Worm (Caenorhabditis elegans) whole organism, midembryonic: Measurements from ENCODE around the gene osm-8.

Experiments
- T22C8.4 ChIP-seq: fragments of 200-800 bp; sonication (Bioruptor generic); IDR thresholded peaks from 2 replicates; pipeline ENCODE4 v1.3.6; 2022; ENCODE audit warnings: missing genetic modification characterization, missing compliant biosample characterization
- cog-1 ChIP-seq: sonication (generic microtip); optimal IDR thresholded peaks from 2 replicates; lab custom pipeline; 2016; ENCODE audit warnings: missing genetic modification characterization, missing compliant biosample characterization
- flt-1 ChIP-seq: fragments of 200-800 bp; sonication (Bioruptor generic); IDR thresholded peaks from 2 replicates; pipeline ENCODE4 v1.3.6; 2022; ENCODE audit warnings: missing genetic modification characterization, missing compliant biosample characterization
- klf-2 ChIP-seq: fragments of 200-800 bp; sonication (Bioruptor generic); conservative IDR thresholded peaks from 2 replicates; pipeline ENCODE4 v1.3.6; 2022; ENCODE audit warnings: missing genetic modification reagents, missing genetic modification characterization, missing compliant biosample characterization
- med-1 ChIP-seq: sonication (generic microtip); optimal IDR thresholded peaks from 2 replicates; lab custom pipeline; 2017; ENCODE audit warnings: missing genetic modification characterization, mild to moderate bottlenecking, missing compliant biosample characterization, antibody characterized with exemption, missing genetic modification reagents; ENCODE audit not compliant: insufficient read depth
- ref-1 ChIP-seq: fragments of 200-800 bp; sonication (Bioruptor generic); conservative IDR thresholded peaks from 2 replicates; pipeline ENCODE4 v1.3.6; 2022; ENCODE audit warnings: missing genetic modification reagents, missing genetic modification characterization, missing compliant biosample characterization
- tab-1 ChIP-seq: fragments of 200-800 bp; sonication (Bioruptor generic); IDR thresholded peaks from 2 replicates; pipeline ENCODE4 v1.3.6; 2022; ENCODE audit warnings: missing genetic modification characterization, missing compliant biosample characterization
- ztf-23 ChIP-seq: fragments of 200-800 bp; sonication (Bioruptor generic); IDR thresholded peaks from 2 replicates; pipeline ENCODE4 v1.3.6; 2022; ENCODE audit warnings: missing genetic modification reagents, missing genetic modification characterization, missing compliant biosample characterization
- ztf-29 ChIP-seq: fragments of 200-800 bp; sonication (Bioruptor generic); IDR thresholded peaks from 2 replicates; pipeline ENCODE4 v1.3.6; 2022; ENCODE audit warnings: missing genetic modification reagents, missing genetic modification characterization, missing compliant biosample characterization

osm-8 gene

ce11 chrII:7575614-7576013, 29.6 kb downstream of the osm-8 start, which contains the start of gene F35D2.1:
F35D2.1 (plus strand) TSS chrII:7575914.
- no peak for TF ChIP-seq med-1 (GFP tag; lab: Kevin White, UChicago)

ce11 chrII:7574143-7574542, 31.1 kb downstream of the osm-8 start, which contains the start of gene F35D2.2:
F35D2.2 (plus strand) TSS chrII:7574443.
- TF ChIP-seq flt-1 (no peak), klf-2 (no peak), ref-1 (GFP tag; lab: Robert Waterston, UW) (no peak), med-1 (GFP tag; lab: Kevin White, UChicago) (no peak), cog-1 (tag; lab: Kevin White, UChicago) (no peak), ztf-29 (no peak), T22C8.4 (GFP tag; lab: Robert Waterston, UW) (no peak), ztf-23 (GFP tag; lab: Robert Waterston, UW) (no peak), tab-1 (GFP tag; lab: Robert Waterston, UW) (no peak)

- TF ChIP-seq T22C8.4 (GFP tag; lab: Robert Waterston, UW) (no peak), med-1 (GFP tag; lab: Kevin White, UChicago) (no peak), ztf-29 (no peak), cog-1 (tag; lab: Kevin White, UChicago) (no peak), ztf-23 (GFP tag; lab: Robert Waterston, UW) (no peak), flt-1 (no peak), tab-1 (GFP tag; lab: Robert Waterston, UW) (no peak), klf-2 (no peak), ref-1 (GFP tag; lab: Robert Waterston, UW) (no peak)
Observed at ce11 chrII:7570820-7571219, 34.4 kb downstream of the osm-8 start.

- no peak for TF ChIP-seq T22C8.4 (GFP tag; lab: Robert Waterston, UW)
- TF ChIP-seq ztf-29 = no peak
- no peak for TF ChIP-seq cog-1 (tag; lab: Kevin White, UChicago)
- TF ChIP-seq ref-1 (GFP tag; lab: Robert Waterston, UW) = no peak
- no peak for TF ChIP-seq klf-2
- TF ChIP-seq ztf-23 (GFP tag; lab: Robert Waterston, UW) = no peak
- no peak for TF ChIP-seq tab-1 (GFP tag; lab: Robert Waterston, UW)
- no peak for TF ChIP-seq flt-1
- no peak for TF ChIP-seq med-1 (GFP tag; lab: Kevin White, UChicago)
Observed at ce11 chrII:7570305-7570704, 34.9 kb downstream of the osm-8 start, which contains the start of gene F35D2.3. F35D2.3 (plus strand) TSS chrII:7570605.

- TF ChIP-seq T22C8.4 (GFP tag; lab: Robert Waterston, UW) (no peak), med-1 (GFP tag; lab: Kevin White, UChicago) (no peak), cog-1 (tag; lab: Kevin White, UChicago) (no peak), tab-1 (GFP tag; lab: Robert Waterston, UW) (no peak), ref-1 (GFP tag; lab: Robert Waterston, UW) (no peak), klf-2 (no peak)
Observed at ce11 chrII:7562616-7563015, 42.6 kb downstream of the osm-8 start.

ce11 chrII:7561494-7561893, 43.7 kb downstream of the osm-8 start, which contains the start of the genes ZK1290.11 and ZK1290.1:
ZK1290.11 (minus strand) TSS chrII:7561594.
ZK1290.1 (plus strand) TSS chrII:7561764.
- TF ChIP-seq ref-1 (GFP tag; lab: Robert Waterston, UW) (no peak), med-1 (GFP tag; lab: Kevin White, UChicago) (no peak), T22C8.4 (GFP tag; lab: Robert Waterston, UW) (no peak), flt-1 (no peak), ztf-23 (GFP tag; lab: Robert Waterston, UW) (no peak), ztf-29 (no peak), klf-2 (no peak), cog-1 (tag; lab: Kevin White, UChicago) (no peak), tab-1 (GFP tag; lab: Robert Waterston, UW) (no peak)

- TF ChIP-seq T22C8.4 (GFP tag; lab: Robert Waterston, UW) = no peak
Observed at ce11 chrII:7560844-7561243, 44.4 kb downstream of the osm-8 start.

ce11 chrII:7558864-7559263, 46.3 kb downstream of the osm-8 start:
- TF ChIP-seq klf-2 (no peak), ztf-23 (GFP tag; lab: Robert Waterston, UW) (no peak), cog-1 (tag; lab: Kevin White, UChicago) (no peak), T22C8.4 (GFP tag; lab: Robert Waterston, UW) (no peak), ztf-29 (no peak), flt-1 (no peak), ref-1 (GFP tag; lab: Robert Waterston, UW) (no peak), tab-1 (GFP tag; lab: Robert Waterston, UW) (no peak), med-1 (GFP tag; lab: Kevin White, UChicago) (no peak)

ce11 chrII:7557981-7558380, 47.2 kb downstream of the osm-8 start:
- no peak for TF ChIP-seq klf-2
- TF ChIP-seq ref-1 (GFP tag; lab: Robert Waterston, UW) = no peak

- TF ChIP-seq cog-1 (tag; lab: Kevin White, UChicago) (no peak), tab-1 (GFP tag; lab: Robert Waterston, UW) (no peak), ztf-23 (GFP tag; lab: Robert Waterston, UW) (no peak), klf-2 (no peak), T22C8.4 (GFP tag; lab: Robert Waterston, UW) (no peak), med-1 (GFP tag; lab: Kevin White, UChicago) (no peak), ref-1 (GFP tag; lab: Robert Waterston, UW) (no peak), ztf-29 (no peak), flt-1 (no peak)
Observed at ce11 chrII:7555454-7555853, 49.8 kb downstream of the osm-8 start, which contains the start of gene ZK1290.14. ZK1290.14 (minus strand) TSS chrII:7555592.
